Worm (Caenorhabditis elegans): Measurements from ENCODE around the gene srh-35.

ce11 chrV:491432-491831 lies 42.4 kb upstream of the srh-35 start, which contains the start of gene str-196:
- TF ChIP-seq unc-62 (GFP tag; optimal IDR thresholded peaks at IDR 0.05) (no peak), mep-1 (tag; optimal IDR thresholded peaks at IDR 0.05) (no peak), zip-8 (tag; optimal IDR thresholded peaks at IDR 0.05) (no peak), elt-1 (tag; optimal IDR thresholded peaks at IDR 0.05; ENCODE audit: borderline replicate concordance, insufficient read depth) (no peak), sptf-1 (tag; optimal IDR thresholded peaks at IDR 0.05) (no peak)

Measured in whole organism, mixed stage, embryonic.